Worm (Caenorhabditis elegans) whole organism, L1 larva: ENCODE data around the gene ZK1128.1.

ENCODE experiments used
- C04F5.9 ChIP-seq: sonication (generic microtip); optimal IDR thresholded peaks from 2 replicates; lab custom pipeline; 2016; ENCODE audit warnings: missing genetic modification characterization, missing compliant biosample characterization
- aly-2 ChIP-seq: fragments of 150-350 bp; optimal IDR thresholded peaks from 2 replicates; lab custom pipeline; 2014; ENCODE audit warnings: missing biosample characterization, missing genetic modification characterization
- ceh-88 ChIP-seq: fragments of 200-800 bp; sonication (Bioruptor generic); IDR thresholded peaks from 2 replicates; pipeline ENCODE4 v1.3.6; 2022; ENCODE audit warnings: missing genetic modification characterization, missing compliant biosample characterization
- ces-1 ChIP-seq: fragments of 150-350 bp; optimal IDR thresholded peaks from 2 replicates; lab custom pipeline; 2014; ENCODE audit warnings: missing biosample characterization, missing genetic modification reagents, missing genetic modification characterization
- dpl-1 ChIP-seq, 3 experiments: fragments of 150-350 bp in 2 of 3; sonication (generic microtip) in 1 of 3; optimal IDR thresholded peaks; 2 replicates each; lab custom pipeline; 2014 to 2017; ENCODE audit warnings: missing biosample characterization in 3 of 3, missing genetic modification characterization in 3 of 3, missing genetic modification reagents in 3 of 3
- efl-1 ChIP-seq, 4 experiments: fragments of 150-350 bp; optimal IDR thresholded peaks in 3 of 4; peaks in 1 of 4; 1 replicate in 1 of 4; 2 replicates in 3 of 4; lab custom pipeline; 2014; ENCODE audit warnings: missing biosample characterization in 2 of 4, missing genetic modification characterization in 2 of 4, missing genetic modification reagents in 2 of 4
- efl-3 ChIP-seq: fragments of 200-800 bp; sonication (Bioruptor generic); optimal IDR thresholded peaks from 2 replicates; lab custom pipeline; 2018; ENCODE audit warnings: mild to moderate bottlenecking, missing genetic modification characterization, missing compliant biosample characterization
- egl-27 ChIP-seq, 2 experiments: fragments of 150-350 bp in 1 of 2; sonication (generic microtip); optimal IDR thresholded peaks; 3 replicates each; lab custom pipeline; 2017 to 2018; ENCODE audit warnings: missing biosample characterization in 2 of 2, missing genetic modification characterization in 2 of 2, missing genetic modification reagents in 2 of 2
- elt-2 ChIP-seq: sonication (generic microtip); optimal IDR thresholded peaks from 2 replicates; lab custom pipeline; 2016; ENCODE audit warnings: missing genetic modification characterization, mild to moderate bottlenecking, inconsistent platforms, missing compliant biosample characterization, missing genetic modification reagents
- elt-3 ChIP-seq, 6 experiments: fragments of 150-350 bp in 1 of 6; sonication (generic microtip); optimal IDR thresholded peaks; 2 replicates each; lab custom pipeline; 2017 to 2018; ENCODE audit warnings: missing biosample characterization in 6 of 6, missing genetic modification characterization in 6 of 6, inconsistent platforms in 1 of 6
- fkh-4 ChIP-seq: sonication (generic microtip); optimal IDR thresholded peaks from 2 replicates; lab custom pipeline; 2016; ENCODE audit warnings: missing compliant biosample characterization, missing genetic modification characterization, borderline replicate concordance
- fkh-8 ChIP-seq: sonication (generic microtip); optimal IDR thresholded peaks from 2 replicates; lab custom pipeline; 2016; ENCODE audit warnings: mild to moderate bottlenecking, missing genetic modification characterization, missing compliant biosample characterization
- fos-1 ChIP-seq: fragments of 150-350 bp; optimal IDR thresholded peaks from 2 replicates; lab custom pipeline; 2014; ENCODE audit warnings: missing biosample characterization, missing genetic modification characterization
- grh-1 ChIP-seq: fragments of 200-800 bp; sonication (Bioruptor generic); IDR thresholded peaks from 2 replicates; pipeline ENCODE4 v1.3.6; 2022; ENCODE audit warnings: missing genetic modification reagents, missing genetic modification characterization, missing compliant biosample characterization
- hlh-17 ChIP-seq: fragments of 200-800 bp; sonication (Bioruptor generic); optimal IDR thresholded peaks from 2 replicates; lab custom pipeline; 2018; ENCODE audit warnings: missing genetic modification characterization, mild to moderate bottlenecking, missing compliant biosample characterization, moderate library complexity, borderline replicate concordance
- hpl-2 ChIP-seq: fragments of 150-350 bp; optimal IDR thresholded peaks from 2 replicates; lab custom pipeline; 2014; ENCODE audit warnings: missing biosample characterization, missing genetic modification reagents, missing genetic modification characterization
- irx-1 ChIP-seq: sonication (generic microtip); optimal IDR thresholded peaks from 2 replicates; lab custom pipeline; 2016; ENCODE audit warnings: missing genetic modification characterization, missing compliant biosample characterization
- isw-1 ChIP-seq: fragments of 200-800 bp; sonication (Bioruptor generic); IDR thresholded peaks from 2 replicates; pipeline ENCODE4 v1.3.6; 2022; ENCODE audit warnings: missing genetic modification characterization, missing compliant biosample characterization
- jun-1 ChIP-seq: fragments of 150-350 bp; optimal IDR thresholded peaks from 2 replicates; lab custom pipeline; 2014; ENCODE audit warnings: missing biosample characterization, missing genetic modification reagents, missing genetic modification characterization
- lin-13 ChIP-seq: fragments of 150-350 bp; optimal IDR thresholded peaks from 2 replicates; lab custom pipeline; 2014; ENCODE audit warnings: missing biosample characterization, missing genetic modification reagents, missing genetic modification characterization
- lin-35 ChIP-seq, 2 experiments: fragments of 150-350 bp; optimal IDR thresholded peaks; 2 replicates each; lab custom pipeline; 2014; ENCODE audit warnings: missing biosample characterization in 2 of 2, missing genetic modification characterization in 2 of 2, missing genetic modification reagents in 2 of 2
- lin-39 ChIP-seq: fragments of 150-350 bp; optimal IDR thresholded peaks from 2 replicates; lab custom pipeline; 2014; ENCODE audit warnings: missing biosample characterization, missing genetic modification reagents, missing genetic modification characterization
- mab-9 ChIP-seq: fragments of 200-800 bp; sonication (Bioruptor generic); IDR thresholded peaks from 2 replicates; pipeline ENCODE4 v1.3.6; 2022; ENCODE audit warnings: missing genetic modification reagents, missing genetic modification characterization, missing compliant biosample characterization
- nhr-12 ChIP-seq: sonication (generic microtip); optimal IDR thresholded peaks from 2 replicates; lab custom pipeline; 2017; ENCODE audit warnings: missing biosample characterization, missing genetic modification characterization
- nhr-19 ChIP-seq: fragments of 200-800 bp; sonication (Bioruptor generic); conservative IDR thresholded peaks from 2 replicates; pipeline ENCODE4 v1.3.6; 2022; ENCODE audit warnings: missing genetic modification characterization, missing compliant biosample characterization
- nhr-76 ChIP-seq: sonication (generic microtip); optimal IDR thresholded peaks from 2 replicates; lab custom pipeline; 2017; ENCODE audit warnings: missing biosample characterization, missing genetic modification characterization
- nhr-77 ChIP-seq: fragments of 150-350 bp; optimal IDR thresholded peaks from 2 replicates; lab custom pipeline; 2014; ENCODE audit warnings: missing biosample characterization, missing genetic modification characterization
- nhr-85 ChIP-seq: sonication (generic microtip); peaks from one replicate; lab custom pipeline; 2016; ENCODE audit warnings: missing genetic modification characterization, inconsistent platforms, missing compliant biosample characterization
- nhr-90 ChIP-seq: sonication (generic microtip); optimal IDR thresholded peaks from 2 replicates; lab custom pipeline; 2016; ENCODE audit warnings: mild to moderate bottlenecking, missing genetic modification characterization, missing compliant biosample characterization; ENCODE audit not compliant: poor library complexity
- pqm-1 ChIP-seq: sonication (generic microtip); optimal IDR thresholded peaks from 3 replicates; lab custom pipeline; 2017; ENCODE audit warnings: missing biosample characterization, missing genetic modification characterization
- rnt-1 ChIP-seq: sonication (generic microtip); optimal IDR thresholded peaks from 2 replicates; lab custom pipeline; 2016; ENCODE audit warnings: mild to moderate bottlenecking, missing genetic modification characterization, moderate library complexity, missing compliant biosample characterization
- skn-1 ChIP-seq: fragments of 150-350 bp; optimal IDR thresholded peaks from 2 replicates; lab custom pipeline; 2014; ENCODE audit warnings: missing biosample characterization, missing genetic modification characterization
- snpc-4 ChIP-seq: fragments of 150-350 bp; optimal IDR thresholded peaks from 2 replicates; lab custom pipeline; 2014; ENCODE audit warnings: missing biosample characterization, missing genetic modification characterization
- snu-23 ChIP-seq: sonication (generic microtip); optimal IDR thresholded peaks from 2 replicates; lab custom pipeline; 2016; ENCODE audit warnings: missing genetic modification characterization, missing compliant biosample characterization
- sptf-1 ChIP-seq: fragments of 150-350 bp; optimal IDR thresholded peaks from 2 replicates; lab custom pipeline; 2014; ENCODE audit warnings: missing biosample characterization, missing genetic modification characterization
- swsn-7 ChIP-seq: sonication (generic microtip); optimal IDR thresholded peaks from 2 replicates; lab custom pipeline; 2016; ENCODE audit warnings: missing genetic modification characterization, missing compliant biosample characterization
- tbx-2 ChIP-seq: sonication (generic microtip); optimal IDR thresholded peaks from 2 replicates; lab custom pipeline; 2016; ENCODE audit warnings: missing genetic modification characterization, missing compliant biosample characterization
- tlp-1 ChIP-seq: fragments of 150-350 bp; optimal IDR thresholded peaks from 2 replicates; lab custom pipeline; 2014; ENCODE audit warnings: missing biosample characterization, missing genetic modification characterization
- unc-130 ChIP-seq: fragments of 150-350 bp; optimal IDR thresholded peaks from 2 replicates; lab custom pipeline; 2017; ENCODE audit warnings: missing biosample characterization, missing genetic modification characterization, inconsistent platforms
- unc-98 ChIP-seq: fragments of 200-800 bp; sonication (Bioruptor generic); IDR thresholded peaks from 2 replicates; pipeline ENCODE4 v1.3.6; 2022; ENCODE audit warnings: missing genetic modification characterization, missing compliant biosample characterization
- ztf-11 ChIP-seq, 2 experiments: sonication (generic microtip); optimal IDR thresholded peaks; 2 replicates each; lab custom pipeline; 2016 to 2017; ENCODE audit warnings: missing genetic modification characterization in 2 of 2, missing biosample characterization in 1 of 2, missing compliant biosample characterization in 1 of 2

ZK1128.1 gene

ce11 chrIII:10090685-10091084 lies 23.9 kb downstream of the ZK1128.1 start, which contains the start of gene gtf-2H2C:
Gene gtf-2H2C (minus strand): TSS chrIII:10090785.
- TF ChIP-seq ces-1 (GFP tag; lab: Kevin White, UChicago) = no peak
- TF ChIP-seq hlh-17 (GFP tag; lab: Kevin White, UChicago) = no peak
- peak; percentile 4 for TF ChIP-seq nhr-85 (tag; lab: Kevin White, UChicago)

- no peak for TF ChIP-seq elt-2 (tag; lab: Kevin White, UChicago)
- no peak for TF ChIP-seq efl-1 (optimal IDR thresholded peaks at IDR 0.05; lab: Kevin White, UChicago)
- TF ChIP-seq efl-1 (GFP tag; optimal IDR thresholded peaks at IDR 0.05 in 1 of 2; lab: Kevin White, UChicago) = no peak
- no peak for TF ChIP-seq hpl-2 (GFP tag; lab: Kevin White, UChicago)
- TF ChIP-seq grh-1 (GFP tag; lab: Robert Waterston, UW) = no peak
- no peak for TF ChIP-seq unc-130 (tag; lab: Kevin White, UChicago)
- TF ChIP-seq lin-39 (tag; lab: Kevin White, UChicago) = no peak
- TF ChIP-seq snu-23 (GFP tag; lab: Kevin White, UChicago) = no peak
- no peak for TF ChIP-seq fos-1
- no peak for TF ChIP-seq swsn-7 (tag; lab: Kevin White, UChicago)
- TF ChIP-seq unc-98 (GFP tag; lab: Robert Waterston, UW) = no peak
- TF ChIP-seq mab-9 (GFP tag; lab: Robert Waterston, UW) = no peak
Measured at ce11 chrIII:10088508-10088981, 26.0 kb downstream of the ZK1128.1 start, which contains the start of gene hal-2. Gene hal-2 (minus strand): TSS chrIII:10088931.

ce11 chrIII:10085983-10086382 lies 28.6 kb downstream of the ZK1128.1 start, which contains the start of gene T16H12.2:
Gene T16H12.2 (plus strand): TSS chrIII:10086283.
- TF ChIP-seq nhr-77 (tag; lab: Kevin White, UChicago) = no peak
- TF ChIP-seq fkh-4 (tag; lab: Kevin White, UChicago) = no peak
- no peak for TF ChIP-seq snpc-4
- no peak for TF ChIP-seq efl-1 (optimal IDR thresholded peaks at IDR 0.05; lab: Kevin White, UChicago)
- TF ChIP-seq efl-1 (GFP tag; optimal IDR thresholded peaks at IDR 0.05 in 1 of 2; lab: Kevin White, UChicago) = no peak
- TF ChIP-seq egl-27 (tag; optimal IDR thresholded peaks at IDR 0.05; lab: Kevin White, UChicago) = no peak
- no peak for TF ChIP-seq sptf-1 (tag; lab: Kevin White, UChicago)
- no peak for TF ChIP-seq ztf-11 (tag; optimal IDR thresholded peaks at IDR 0.05; lab: Kevin White, UChicago)
- no peak for TF ChIP-seq nhr-19 (GFP tag; lab: Robert Waterston, UW)

- no peak for TF ChIP-seq snpc-4
- no peak for TF ChIP-seq dpl-1 (GFP tag; optimal IDR thresholded peaks at IDR 0.05; lab: Kevin White, UChicago)
- TF ChIP-seq ceh-88 = no peak
Measured at ce11 chrIII:10085574-10085973, 29.0 kb downstream of the ZK1128.1 start.

ce11 chrIII:10085103-10085502 lies 29.5 kb downstream of the ZK1128.1 start, which contains the start of gene T16H12.13:
Gene T16H12.13 (plus strand): TSS chrIII:10085403.
- TF ChIP-seq efl-1 (optimal IDR thresholded peaks at IDR 0.05; lab: Kevin White, UChicago) = no peak
- TF ChIP-seq efl-1 (GFP tag; optimal IDR thresholded peaks at IDR 0.05 in 1 of 2; lab: Kevin White, UChicago) = peak in 1 of 2 experiments; percentile 63
- no peak for TF ChIP-seq nhr-12
- no peak for TF ChIP-seq irx-1 (tag; lab: Kevin White, UChicago)
- no peak for TF ChIP-seq grh-1 (GFP tag; lab: Robert Waterston, UW)
- no peak for TF ChIP-seq elt-3 (tag; optimal IDR thresholded peaks at IDR 0.05; lab: Kevin White, UChicago)
- TF ChIP-seq lin-35 (GFP tag; optimal IDR thresholded peaks at IDR 0.05; lab: Kevin White, UChicago) = no peak

ce11 chrIII:10083242-10083641 lies 31.3 kb downstream of the ZK1128.1 start, which contains the start of gene T16H12.3:
Gene T16H12.3 (minus strand): TSS chrIII:10083292.
- TF ChIP-seq lin-39 (tag; lab: Kevin White, UChicago) = no peak
- TF ChIP-seq fkh-8 (tag; lab: Kevin White, UChicago) = no peak
- no peak for TF ChIP-seq nhr-76 (tag; lab: Kevin White, UChicago)
- TF ChIP-seq hpl-2 (GFP tag; lab: Kevin White, UChicago) = no peak
- TF ChIP-seq rnt-1 (tag; lab: Kevin White, UChicago) = no peak
- no peak for TF ChIP-seq nhr-90 (tag; lab: Kevin White, UChicago)
- TF ChIP-seq tlp-1 (tag; lab: Kevin White, UChicago) = no peak
- no peak for TF ChIP-seq aly-2 (tag; lab: Kevin White, UChicago)
- TF ChIP-seq pqm-1 = no peak
- TF ChIP-seq isw-1 = no peak
- TF ChIP-seq C04F5.9 (tag; lab: Kevin White, UChicago) = no peak
- TF ChIP-seq lin-13 (GFP tag; lab: Kevin White, UChicago) = no peak
- no peak for TF ChIP-seq skn-1 (tag; lab: Kevin White, UChicago)
- TF ChIP-seq grh-1 (GFP tag; lab: Robert Waterston, UW) = no peak
- no peak for TF ChIP-seq nhr-19 (GFP tag; lab: Robert Waterston, UW)
- no peak for TF ChIP-seq hlh-17 (GFP tag; lab: Kevin White, UChicago)
- TF ChIP-seq tbx-2 (tag; lab: Kevin White, UChicago) = no peak
- no peak for TF ChIP-seq jun-1 (tag; lab: Kevin White, UChicago)
- TF ChIP-seq efl-3 = no peak
- TF ChIP-seq, all 84 proteins: peak for 0
